Worm (Caenorhabditis elegans) whole organism, L1 larva: ENCODE results near the gene zgpa-1.
A peak's percentile ranks its signal among the peaks of the same experiment; 100 is the strongest.

Experiments
- C16A3.4 ChIP-seq: fragments of 150-350 bp; optimal IDR thresholded peaks from 2 replicates; lab custom pipeline; 2014; ENCODE audit warnings: missing biosample characterization, missing genetic modification characterization
- F16B12.6 ChIP-seq: fragments of 150-350 bp; optimal IDR thresholded peaks from 2 replicates; lab custom pipeline; 2014; ENCODE audit warnings: missing biosample characterization, missing genetic modification characterization
- Y116A8C.19 ChIP-seq: sonication (generic microtip); optimal IDR thresholded peaks from 2 replicates; lab custom pipeline; 2016; ENCODE audit warnings: missing compliant biosample characterization, missing genetic modification characterization, borderline replicate concordance
- aly-2 ChIP-seq: fragments of 150-350 bp; optimal IDR thresholded peaks from 2 replicates; lab custom pipeline; 2014; ENCODE audit warnings: missing biosample characterization, missing genetic modification characterization
- blmp-1 ChIP-seq: fragments of 150-350 bp; optimal IDR thresholded peaks from 2 replicates; lab custom pipeline; 2014; ENCODE audit warnings: missing biosample characterization, missing genetic modification characterization
- ceh-8 ChIP-seq: fragments of 200-800 bp; sonication (Bioruptor generic); optimal IDR thresholded peaks from 2 replicates; lab custom pipeline; 2018; ENCODE audit warnings: mild to moderate bottlenecking, missing genetic modification characterization, moderate library complexity, missing compliant biosample characterization
- ceh-88 ChIP-seq: fragments of 200-800 bp; sonication (Bioruptor generic); IDR thresholded peaks from 2 replicates; pipeline ENCODE4 v1.3.6; 2022; ENCODE audit warnings: missing genetic modification characterization, missing compliant biosample characterization
- ces-1 ChIP-seq: fragments of 150-350 bp; optimal IDR thresholded peaks from 2 replicates; lab custom pipeline; 2014; ENCODE audit warnings: missing biosample characterization, missing genetic modification reagents, missing genetic modification characterization
- dpl-1 ChIP-seq, 3 experiments: fragments of 150-350 bp in 2 of 3; sonication (generic microtip) in 1 of 3; optimal IDR thresholded peaks; 2 replicates each; lab custom pipeline; 2014 to 2017; ENCODE audit warnings: missing biosample characterization in 3 of 3, missing genetic modification characterization in 3 of 3, missing genetic modification reagents in 3 of 3
- efl-1 ChIP-seq, 4 experiments: fragments of 150-350 bp; optimal IDR thresholded peaks in 3 of 4; peaks in 1 of 4; 1 replicate in 1 of 4; 2 replicates in 3 of 4; lab custom pipeline; 2014; ENCODE audit warnings: missing biosample characterization in 2 of 4, missing genetic modification characterization in 2 of 4, missing genetic modification reagents in 2 of 4
- egl-27 ChIP-seq, 2 experiments: fragments of 150-350 bp in 1 of 2; sonication (generic microtip); optimal IDR thresholded peaks; 3 replicates each; lab custom pipeline; 2017 to 2018; ENCODE audit warnings: missing biosample characterization in 2 of 2, missing genetic modification characterization in 2 of 2, missing genetic modification reagents in 2 of 2
- elt-2 ChIP-seq: sonication (generic microtip); optimal IDR thresholded peaks from 2 replicates; lab custom pipeline; 2016; ENCODE audit warnings: missing genetic modification characterization, mild to moderate bottlenecking, inconsistent platforms, missing compliant biosample characterization, missing genetic modification reagents
- elt-3 ChIP-seq, 6 experiments: fragments of 150-350 bp in 1 of 6; sonication (generic microtip); optimal IDR thresholded peaks; 2 replicates each; lab custom pipeline; 2017 to 2018; ENCODE audit warnings: missing biosample characterization in 6 of 6, missing genetic modification characterization in 6 of 6, inconsistent platforms in 1 of 6
- ets-5 ChIP-seq: fragments of 200-800 bp; sonication (Bioruptor generic); IDR thresholded peaks from 2 replicates; pipeline ENCODE4 v1.3.6; 2022; ENCODE audit warnings: missing genetic modification characterization, missing compliant biosample characterization
- fkh-10 ChIP-seq: sonication (generic microtip); optimal IDR thresholded peaks from 2 replicates; lab custom pipeline; 2017; ENCODE audit warnings: missing biosample characterization, missing genetic modification reagents, missing genetic modification characterization
- fkh-8 ChIP-seq: sonication (generic microtip); optimal IDR thresholded peaks from 2 replicates; lab custom pipeline; 2016; ENCODE audit warnings: mild to moderate bottlenecking, missing genetic modification characterization, missing compliant biosample characterization
- fos-1 ChIP-seq: fragments of 150-350 bp; optimal IDR thresholded peaks from 2 replicates; lab custom pipeline; 2014; ENCODE audit warnings: missing biosample characterization, missing genetic modification characterization
- hpl-2 ChIP-seq: fragments of 150-350 bp; optimal IDR thresholded peaks from 2 replicates; lab custom pipeline; 2014; ENCODE audit warnings: missing biosample characterization, missing genetic modification reagents, missing genetic modification characterization
- isw-1 ChIP-seq: fragments of 200-800 bp; sonication (Bioruptor generic); IDR thresholded peaks from 2 replicates; pipeline ENCODE4 v1.3.6; 2022; ENCODE audit warnings: missing genetic modification characterization, missing compliant biosample characterization
- lin-13 ChIP-seq: fragments of 150-350 bp; optimal IDR thresholded peaks from 2 replicates; lab custom pipeline; 2014; ENCODE audit warnings: missing biosample characterization, missing genetic modification reagents, missing genetic modification characterization
- lin-14 ChIP-seq: fragments of 200-800 bp; sonication (Bioruptor generic); optimal IDR thresholded peaks from 2 replicates; lab custom pipeline; 2018; ENCODE audit warnings: mild to moderate bottlenecking, missing genetic modification characterization, moderate library complexity, missing compliant biosample characterization
- lin-15B ChIP-seq: fragments of 150-350 bp; sonication (generic microtip); optimal IDR thresholded peaks from 3 replicates; lab custom pipeline; 2014; ENCODE audit warnings: missing biosample characterization, missing genetic modification characterization
- lin-35 ChIP-seq, 2 experiments: fragments of 150-350 bp; optimal IDR thresholded peaks; 2 replicates each; lab custom pipeline; 2014; ENCODE audit warnings: missing biosample characterization in 2 of 2, missing genetic modification characterization in 2 of 2, missing genetic modification reagents in 2 of 2
- lin-39 ChIP-seq: fragments of 150-350 bp; optimal IDR thresholded peaks from 2 replicates; lab custom pipeline; 2014; ENCODE audit warnings: missing biosample characterization, missing genetic modification reagents, missing genetic modification characterization
- lir-3 ChIP-seq: sonication (generic microtip); optimal IDR thresholded peaks from 2 replicates; lab custom pipeline; 2016; ENCODE audit warnings: mild to moderate bottlenecking, missing genetic modification characterization, moderate library complexity, missing compliant biosample characterization; ENCODE audit not compliant: poor library complexity
- lsy-2 ChIP-seq, 2 experiments: fragments of 150-350 bp; optimal IDR thresholded peaks; 2 replicates each; lab custom pipeline; 2014; ENCODE audit warnings: missing biosample characterization in 2 of 2, missing genetic modification characterization in 2 of 2
- nhr-11 ChIP-seq: fragments of 150-350 bp; optimal IDR thresholded peaks from 2 replicates; lab custom pipeline; 2014; ENCODE audit warnings: missing biosample characterization, missing genetic modification characterization
- nhr-20 ChIP-seq: sonication (generic microtip); optimal IDR thresholded peaks from 2 replicates; lab custom pipeline; 2016; ENCODE audit warnings: mild to moderate bottlenecking, missing genetic modification characterization, missing compliant biosample characterization
- nhr-77 ChIP-seq: fragments of 150-350 bp; optimal IDR thresholded peaks from 2 replicates; lab custom pipeline; 2014; ENCODE audit warnings: missing biosample characterization, missing genetic modification characterization
- nhr-85 ChIP-seq: sonication (generic microtip); peaks from one replicate; lab custom pipeline; 2016; ENCODE audit warnings: missing genetic modification characterization, inconsistent platforms, missing compliant biosample characterization
- nhr-90 ChIP-seq: sonication (generic microtip); optimal IDR thresholded peaks from 2 replicates; lab custom pipeline; 2016; ENCODE audit warnings: mild to moderate bottlenecking, missing genetic modification characterization, missing compliant biosample characterization; ENCODE audit not compliant: poor library complexity
- pax-3 ChIP-seq: fragments of 200-800 bp; sonication (Bioruptor generic); optimal IDR thresholded peaks from 2 replicates; lab custom pipeline; 2018; ENCODE audit warnings: mild to moderate bottlenecking, missing genetic modification characterization, moderate library complexity, missing compliant biosample characterization
- pqm-1 ChIP-seq: sonication (generic microtip); optimal IDR thresholded peaks from 3 replicates; lab custom pipeline; 2017; ENCODE audit warnings: missing biosample characterization, missing genetic modification characterization
- rnt-1 ChIP-seq: sonication (generic microtip); optimal IDR thresholded peaks from 2 replicates; lab custom pipeline; 2016; ENCODE audit warnings: mild to moderate bottlenecking, missing genetic modification characterization, moderate library complexity, missing compliant biosample characterization
- snpc-4 ChIP-seq: fragments of 150-350 bp; optimal IDR thresholded peaks from 2 replicates; lab custom pipeline; 2014; ENCODE audit warnings: missing biosample characterization, missing genetic modification characterization
- tbx-2 ChIP-seq: sonication (generic microtip); optimal IDR thresholded peaks from 2 replicates; lab custom pipeline; 2016; ENCODE audit warnings: missing genetic modification characterization, missing compliant biosample characterization
- unc-130 ChIP-seq: fragments of 150-350 bp; optimal IDR thresholded peaks from 2 replicates; lab custom pipeline; 2017; ENCODE audit warnings: missing biosample characterization, missing genetic modification characterization, inconsistent platforms
- unc-30 ChIP-seq: sonication (generic microtip); optimal IDR thresholded peaks from 2 replicates; lab custom pipeline; 2017; ENCODE audit warnings: missing biosample characterization, missing genetic modification characterization
- vab-15 ChIP-seq: sonication (generic microtip); optimal IDR thresholded peaks from 2 replicates; lab custom pipeline; 2017; ENCODE audit warnings: missing genotype, mild to moderate bottlenecking, missing genetic modification characterization, missing compliant biosample characterization
- ztf-11 ChIP-seq, 2 experiments: sonication (generic microtip); optimal IDR thresholded peaks; 2 replicates each; lab custom pipeline; 2016 to 2017; ENCODE audit warnings: missing genetic modification characterization in 2 of 2, missing biosample characterization in 1 of 2, missing compliant biosample characterization in 1 of 2

zgpa-1 gene

ce11 chrIV:7830151-7830550 is 17.5 kb upstream of the zgpa-1 start, which contains the start of gene mvb-12 (continued):
- no peak for TF ChIP-seq nhr-90 (tag; lab: Kevin White, UChicago)
- TF ChIP-seq efl-1 (optimal IDR thresholded peaks at IDR 0.05; lab: Kevin White, UChicago): peak; percentile 2 to 5
- TF ChIP-seq efl-1 (GFP tag; optimal IDR thresholded peaks at IDR 0.05 in 1 of 2; lab: Kevin White, UChicago): peak; percentile 31 to 75
- no peak for TF ChIP-seq lin-39 (tag; lab: Kevin White, UChicago)
- TF ChIP-seq ets-5 (GFP tag; lab: Robert Waterston, UW): no peak
- TF ChIP-seq elt-3 (tag; optimal IDR thresholded peaks at IDR 0.05; lab: Kevin White, UChicago): no peak
- TF ChIP-seq hpl-2 (GFP tag; lab: Kevin White, UChicago): no peak
- no peak for TF ChIP-seq ceh-88 (GFP tag; lab: Robert Waterston, UW)
- TF ChIP-seq lin-15B: peak; percentile 5
- TF ChIP-seq rnt-1 (tag; lab: Kevin White, UChicago): no peak
- TF ChIP-seq nhr-11 (tag; lab: Kevin White, UChicago): no peak
- no peak for TF ChIP-seq ztf-11 (tag; optimal IDR thresholded peaks at IDR 0.05; lab: Kevin White, UChicago)
- no peak for TF ChIP-seq ceh-8 (GFP tag; lab: Kevin White, UChicago)
- TF ChIP-seq nhr-77 (tag; lab: Kevin White, UChicago): peak; percentile 4
- TF ChIP-seq Y116A8C.19 (tag; lab: Kevin White, UChicago): no peak
- no peak for TF ChIP-seq fos-1
- TF ChIP-seq ces-1 (GFP tag; lab: Kevin White, UChicago): no peak
- no peak for TF ChIP-seq F16B12.6 (tag; lab: Kevin White, UChicago)
- TF ChIP-seq egl-27 (tag; optimal IDR thresholded peaks at IDR 0.05; lab: Kevin White, UChicago): no peak
- TF ChIP-seq unc-30: no peak
- peak in 1 of 2 experiments; percentile 46 for TF ChIP-seq lsy-2 (tag; optimal IDR thresholded peaks at IDR 0.05; lab: Kevin White, UChicago)
- TF ChIP-seq C16A3.4 (tag; lab: Kevin White, UChicago): peak; percentile 2
- TF ChIP-seq snpc-4 (tag; lab: Kevin White, UChicago): no peak
- TF ChIP-seq pqm-1 (tag; lab: Kevin White, UChicago): no peak
- TF ChIP-seq pax-3 (tag; lab: Kevin White, UChicago): no peak
- no peak for TF ChIP-seq tbx-2
- TF ChIP-seq lir-3 (tag; lab: Kevin White, UChicago): no peak
- TF ChIP-seq nhr-20 (tag; lab: Kevin White, UChicago): no peak
- TF ChIP-seq unc-130 (tag; lab: Kevin White, UChicago): no peak
- TF ChIP-seq dpl-1 (GFP tag; optimal IDR thresholded peaks at IDR 0.05; lab: Kevin White, UChicago): peak in 2 of 3 experiments; percentile 15 to 43

- TF ChIP-seq elt-2 (tag; lab: Kevin White, UChicago) (peak; percentile 14), isw-1 (GFP tag; lab: Robert Waterston, UW) (no peak), fkh-10 (GFP tag; lab: Kevin White, UChicago) (no peak), fkh-8 (tag; lab: Kevin White, UChicago) (no peak), lin-13 (no peak), nhr-85 (tag; lab: Kevin White, UChicago) (peak; percentile 35), nhr-11 (tag; lab: Kevin White, UChicago) (no peak), dpl-1 (GFP tag; optimal IDR thresholded peaks at IDR 0.05; lab: Kevin White, UChicago) (no peak), aly-2 (tag; lab: Kevin White, UChicago) (no peak), blmp-1 (tag; lab: Kevin White, UChicago) (peak; percentile 49), lin-14 (GFP tag; lab: Kevin White, UChicago) (peak; percentile 34), pqm-1 (tag; lab: Kevin White, UChicago) (no peak), elt-3 (tag; optimal IDR thresholded peaks at IDR 0.05; lab: Kevin White, UChicago) (peak in 2 of 6 experiments; percentile 14 to 60), nhr-20 (tag; lab: Kevin White, UChicago) (peak; percentile 10), vab-15 (tag; lab: Kevin White, UChicago) (no peak), lin-35 (GFP tag; optimal IDR thresholded peaks at IDR 0.05; lab: Kevin White, UChicago) (peak in 1 of 2 experiments; percentile 36)
Observed at ce11 chrIV:7829275-7829938, 16.8 kb upstream of the zgpa-1 start, which contains the start of gene C06A6.4. Gene C06A6.4, minus strand, starts transcription at chrIV:7829298.
